Worm (Caenorhabditis elegans): Measurements from ENCODE around the gene C25E10.12.

Gene C25E10.12

ce11 chrV:9018871-9019270, 43.4 kb downstream of the C25E10.12 start:
- no peak for TF ChIP-seq ceh-82 (tag; optimal IDR thresholded peaks at IDR 0.05)

- TF ChIP-seq nhr-25 (tag; optimal IDR thresholded peaks at IDR 0.05) (no peak), mab-5 (tag; optimal IDR thresholded peaks at IDR 0.05) (no peak), nhr-10 (tag; optimal IDR thresholded peaks at IDR 0.05) (no peak), snpc-4 (tag; optimal IDR thresholded peaks at IDR 0.05) (no peak), nhr-6 (tag; optimal IDR thresholded peaks at IDR 0.05) (no peak), skn-1 (tag; optimal IDR thresholded peaks at IDR 0.05) (no peak), Y55F3AM.14 (GFP tag; optimal IDR thresholded peaks at IDR 0.05) (no peak)
These were observed 45.8 kb downstream of the C25E10.12 start, which contains the start of gene oac-40 for ce11 chrV:9016479-9016878. TSS of gene oac-40 (plus strand) at chrV:9016779.

- TF ChIP-seq sma-3 (GFP tag; optimal IDR thresholded peaks at IDR 0.05): no peak
- TF ChIP-seq unc-62 (GFP tag; optimal IDR thresholded peaks at IDR 0.05): no peak
- TF ChIP-seq nhr-6 (tag; optimal IDR thresholded peaks at IDR 0.05): no peak
- TF ChIP-seq nhr-11 (tag; optimal IDR thresholded peaks at IDR 0.05): no peak
- no peak for TF ChIP-seq ztf-11 (tag; optimal IDR thresholded peaks at IDR 0.05)
These were observed 46.7 kb downstream of the C25E10.12 start, which contains the start of gene srt-18 for ce11 chrV:9015540-9015939. TSS of gene srt-18 (minus strand) at chrV:9015640.

ce11 chrV:9013765-9014164, 48.5 kb downstream of the C25E10.12 start, which contains the start of gene srh-201:
TSS of gene srh-201 (minus strand) at chrV:9013865.
- TF ChIP-seq peb-1 (tag; optimal IDR thresholded peaks at IDR 0.05) (no peak), sma-3 (GFP tag; optimal IDR thresholded peaks at IDR 0.05) (no peak), lin-13 (GFP tag; optimal IDR thresholded peaks at IDR 0.05) (no peak), nhr-10 (tag; optimal IDR thresholded peaks at IDR 0.05) (no peak), dmd-4 (tag; optimal IDR thresholded peaks at IDR 0.05) (no peak), nhr-25 (tag; optimal IDR thresholded peaks at IDR 0.05) (no peak), nhr-12 (tag; optimal IDR thresholded peaks at IDR 0.05) (no peak), nhr-77 (tag; optimal IDR thresholded peaks at IDR 0.05) (no peak), nhr-21 (tag; optimal IDR thresholded peaks at IDR 0.05) (no peak), ztf-1 (GFP tag; conservative IDR thresholded peaks at IDR 0.05) (no peak), nhr-6 (tag; optimal IDR thresholded peaks at IDR 0.05) (no peak), lin-39 (tag; optimal IDR thresholded peaks at IDR 0.05) (no peak)
